Worm (Caenorhabditis elegans) whole organism, L1 larva: ENCODE data around the gene txdc-12.1.

Experiments
- aly-2 ChIP-seq: fragments of 150-350 bp; optimal IDR thresholded peaks from 2 replicates; lab custom pipeline; 2014; ENCODE audit warnings: missing biosample characterization, missing genetic modification characterization
- ama-1 ChIP-seq: fragments of 150-350 bp; optimal IDR thresholded peaks from 2 replicates; lab custom pipeline; 2014
- blmp-1 ChIP-seq: fragments of 150-350 bp; optimal IDR thresholded peaks from 2 replicates; lab custom pipeline; 2014; ENCODE audit warnings: missing biosample characterization, missing genetic modification characterization
- lin-39 ChIP-seq: fragments of 150-350 bp; optimal IDR thresholded peaks from 2 replicates; lab custom pipeline; 2014; ENCODE audit warnings: missing biosample characterization, missing genetic modification reagents, missing genetic modification characterization
- mef-2 ChIP-seq: fragments of 150-350 bp; optimal IDR thresholded peaks from 2 replicates; lab custom pipeline; 2014; ENCODE audit warnings: missing biosample characterization, missing genetic modification characterization
- mep-1 ChIP-seq: fragments of 150-350 bp; optimal IDR thresholded peaks from 2 replicates; lab custom pipeline; 2014; ENCODE audit warnings: missing biosample characterization, missing genetic modification characterization
- nhr-11 ChIP-seq: fragments of 150-350 bp; optimal IDR thresholded peaks from 2 replicates; lab custom pipeline; 2014; ENCODE audit warnings: missing biosample characterization, missing genetic modification characterization
- nhr-84 ChIP-seq: sonication (generic microtip); optimal IDR thresholded peaks from 2 replicates; lab custom pipeline; 2017; ENCODE audit warnings: missing biosample characterization, missing genetic modification characterization
- pqm-1 ChIP-seq: sonication (generic microtip); optimal IDR thresholded peaks from 3 replicates; lab custom pipeline; 2017; ENCODE audit warnings: missing biosample characterization, missing genetic modification characterization
- snpc-4 ChIP-seq: fragments of 150-350 bp; optimal IDR thresholded peaks from 2 replicates; lab custom pipeline; 2014; ENCODE audit warnings: missing biosample characterization, missing genetic modification characterization
- sptf-1 ChIP-seq: fragments of 150-350 bp; optimal IDR thresholded peaks from 2 replicates; lab custom pipeline; 2014; ENCODE audit warnings: missing biosample characterization, missing genetic modification characterization
- sup-37 ChIP-seq: fragments of 200-800 bp; sonication (Bioruptor generic); optimal IDR thresholded peaks from 2 replicates; lab custom pipeline; 2018; ENCODE audit warnings: mild to moderate bottlenecking, missing genetic modification characterization, missing compliant biosample characterization
- zag-1 ChIP-seq: fragments of 150-350 bp; optimal IDR thresholded peaks from 2 replicates; lab custom pipeline; 2014; ENCODE audit warnings: missing biosample characterization, missing genetic modification characterization
- ztf-11 ChIP-seq, 2 experiments: sonication (generic microtip); optimal IDR thresholded peaks; 2 replicates each; lab custom pipeline; 2016 to 2017; ENCODE audit warnings: missing genetic modification characterization in 2 of 2, missing biosample characterization in 1 of 2, missing compliant biosample characterization in 1 of 2

DNA sequence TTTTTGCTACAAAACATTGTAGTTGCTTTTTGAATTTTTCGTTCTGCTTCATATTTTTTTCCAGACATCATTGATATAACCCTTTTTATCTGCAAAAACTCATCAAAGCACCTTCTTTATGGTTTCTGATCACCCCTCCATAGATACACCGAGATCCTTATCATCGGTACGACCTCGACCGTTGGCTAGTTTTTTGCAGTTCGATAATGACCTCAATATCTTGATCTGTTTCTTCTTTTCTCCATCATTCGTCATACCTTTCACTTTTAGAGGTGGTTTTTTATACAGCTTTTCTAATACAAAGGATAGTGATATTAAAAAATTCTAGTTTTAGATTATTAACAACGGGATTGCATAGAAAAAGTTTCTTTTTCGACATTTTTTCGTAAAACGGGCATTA lies 739 bp upstream of the txdc-12.1 start:
- TF ChIP-seq sptf-1 (no peak), snpc-4 (no peak), ama-1 (lab: Kevin White, UChicago) (no peak), nhr-11 (tag; lab: Kevin White, UChicago) (no peak), blmp-1 (peak; percentile 96), mef-2 (tag; lab: Kevin White, UChicago) (no peak), ztf-11 (tag; optimal IDR thresholded peaks at IDR 0.05; lab: Kevin White, UChicago) (no peak), aly-2 (tag; lab: Kevin White, UChicago) (no peak), zag-1 (tag; lab: Kevin White, UChicago) (no peak), mep-1 (no peak), nhr-84 (tag; lab: Kevin White, UChicago) (peak; percentile 41), sup-37 (no peak), lin-39 (tag; lab: Kevin White, UChicago) (no peak), pqm-1 (no peak)
